Worm (Caenorhabditis elegans): ENCODE data around the gene str-125.

str-125 gene

ce11 chrV:17075900-17076299, at the start of gene str-125:
Gene str-125, minus strand, starts transcription at chrV:17076000.
- TF ChIP-seq C38D4.7 (GFP tag; optimal IDR thresholded peaks at IDR 0.05) (no peak), sdc-2 (tag; optimal IDR thresholded peaks at IDR 0.05) (no peak), sox-2 (GFP tag; IDR thresholded peaks at IDR 0.05) (no peak), zip-5 (tag; optimal IDR thresholded peaks at IDR 0.05) (no peak), pag-3 (tag; optimal IDR thresholded peaks at IDR 0.05; ENCODE audit: borderline replicate concordance) (no peak), pat-9 (tag; optimal IDR thresholded peaks at IDR 0.05) (no peak), ceh-24 (tag; optimal IDR thresholded peaks at IDR 0.05) (no peak), dve-1 (tag; optimal IDR thresholded peaks at IDR 0.05) (no peak), lin-11 (tag; optimal IDR thresholded peaks at IDR 0.05) (no peak), tbx-2 (tag; optimal IDR thresholded peaks at IDR 0.05) (no peak), nhr-232 (tag; optimal IDR thresholded peaks at IDR 0.05) (no peak), pax-1 (tag; optimal IDR thresholded peaks at IDR 0.05) (no peak), unc-86 (tag; optimal IDR thresholded peaks at IDR 0.05) (no peak), eyg-1 (tag; optimal IDR thresholded peaks at IDR 0.05) (no peak)

DNA sequence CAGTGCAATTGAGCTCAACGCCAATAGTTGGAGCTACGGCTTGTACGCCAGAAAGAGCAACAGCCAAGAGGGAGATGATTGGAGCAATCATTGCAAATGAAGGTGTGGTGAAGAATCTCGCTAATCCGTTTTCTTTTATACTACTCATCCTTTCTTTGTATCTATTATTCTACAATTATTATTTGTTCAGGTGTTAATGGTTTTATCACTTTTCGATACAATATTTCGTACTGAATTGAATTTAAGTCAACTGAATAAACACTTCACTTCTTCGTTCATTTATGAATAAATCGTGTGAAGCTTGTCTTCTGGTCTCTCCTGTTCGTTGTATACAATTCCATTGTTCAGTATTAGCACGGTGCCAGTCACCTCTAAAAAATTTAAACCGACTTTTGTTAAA, 32.5 kb upstream of the str-125 start, which contains the start of gene ZK218.11:
Gene ZK218.11 (minus strand): TSS at position 101 of the 400 bp plus-strand sequence.
- TF ChIP-seq dmd-4 (tag; optimal IDR thresholded peaks at IDR 0.05; ENCODE audit: borderline replicate concordance) (no peak), ceh-24 (tag; optimal IDR thresholded peaks at IDR 0.05) (no peak), C08G9.2 (tag; optimal IDR thresholded peaks at IDR 0.05) (no peak), nfya-1 (tag; optimal IDR thresholded peaks at IDR 0.05) (no peak), syd-9 (tag; optimal IDR thresholded peaks at IDR 0.05) (no peak), hlh-30 (tag; optimal IDR thresholded peaks at IDR 0.05; ENCODE audit: insufficient read depth) (no peak), ama-1 (optimal IDR thresholded peaks at IDR 0.05) (no peak), lim-6 (tag; optimal IDR thresholded peaks at IDR 0.05) (no peak), sdc-2 (tag; optimal IDR thresholded peaks at IDR 0.05) (no peak), ceh-31 (tag; optimal IDR thresholded peaks at IDR 0.05) (no peak), npax-4 (tag; optimal IDR thresholded peaks at IDR 0.05) (no peak), T23F11.4 (GFP tag; optimal IDR thresholded peaks at IDR 0.05) (no peak), unc-55 (GFP tag; optimal IDR thresholded peaks at IDR 0.05) (no peak), ceh-14 (tag; optimal IDR thresholded peaks at IDR 0.05) (no peak), hlh-6 (tag; optimal IDR thresholded peaks at IDR 0.05) (no peak), pros-1 (tag; optimal IDR thresholded peaks at IDR 0.05) (no peak)

DNA sequence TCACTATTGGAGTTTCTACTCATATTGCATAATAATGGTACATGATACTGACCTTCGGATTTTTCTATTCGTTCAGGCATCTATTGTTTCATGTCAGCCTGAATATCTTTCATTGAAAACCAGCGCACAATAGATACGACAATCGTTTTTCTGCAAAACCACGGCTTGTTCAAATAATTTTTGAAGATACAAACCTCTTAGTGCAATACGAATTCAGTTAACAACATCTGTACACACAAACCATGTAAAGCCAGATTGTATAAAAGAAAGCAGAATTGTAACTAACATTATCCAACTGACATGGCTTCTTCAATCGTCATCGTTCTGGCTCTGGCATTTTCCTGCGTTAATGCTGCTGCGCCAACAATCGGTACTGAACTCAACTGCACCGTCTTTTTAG, 29.7 kb upstream of the str-125 start, which contains the start of gene ZK218.7:
Gene ZK218.7 (plus strand): TSS at position 301 of the 400 bp plus-strand sequence.
- TF ChIP-seq hlh-30 (tag; optimal IDR thresholded peaks at IDR 0.05; ENCODE audit: insufficient read depth): no peak
- TF ChIP-seq dmd-4 (tag; optimal IDR thresholded peaks at IDR 0.05; ENCODE audit: borderline replicate concordance): no peak
- no peak for TF ChIP-seq unc-86 (tag; optimal IDR thresholded peaks at IDR 0.05)
- no peak for TF ChIP-seq ets-4 (tag; optimal IDR thresholded peaks at IDR 0.05)
- no peak for TF ChIP-seq madf-2 (tag; optimal IDR thresholded peaks at IDR 0.05)
- TF ChIP-seq Y22D7AL.16 (tag; optimal IDR thresholded peaks at IDR 0.05): no peak
- TF ChIP-seq hlh-13 (GFP tag; optimal IDR thresholded peaks at IDR 0.05): no peak
- no peak for TF ChIP-seq rnt-1 (tag; optimal IDR thresholded peaks at IDR 0.05)
- TF ChIP-seq nhr-232 (tag; optimal IDR thresholded peaks at IDR 0.05): no peak
- TF ChIP-seq pat-9 (tag; optimal IDR thresholded peaks at IDR 0.05): no peak
- no peak for TF ChIP-seq pha-2 (tag; optimal IDR thresholded peaks at IDR 0.05)

ce11 chrV:17104527-17104926, 28.7 kb upstream of the str-125 start, which contains the start of gene nhr-248:
Gene nhr-248, minus strand, starts transcription at chrV:17104627.
- TF ChIP-seq ceh-2 (tag; optimal IDR thresholded peaks at IDR 0.05) (no peak), ceh-24 (tag; optimal IDR thresholded peaks at IDR 0.05) (no peak), ceh-48 (tag; optimal IDR thresholded peaks at IDR 0.05) (no peak), pqm-1 (tag; optimal IDR thresholded peaks at IDR 0.05) (no peak), nfya-1 (tag; optimal IDR thresholded peaks at IDR 0.05) (no peak), hlh-15 (tag; optimal IDR thresholded peaks at IDR 0.05) (no peak), hlh-13 (GFP tag; optimal IDR thresholded peaks at IDR 0.05) (no peak), Y22D7AL.16 (tag; optimal IDR thresholded peaks at IDR 0.05) (no peak), ama-1 (optimal IDR thresholded peaks at IDR 0.05) (no peak), ttx-3 (tag; optimal IDR thresholded peaks at IDR 0.05) (no peak), pat-9 (tag; optimal IDR thresholded peaks at IDR 0.05) (no peak), dve-1 (tag; optimal IDR thresholded peaks at IDR 0.05) (no peak), ztf-16 (tag; optimal IDR thresholded peaks at IDR 0.05) (no peak), ceh-31 (tag; optimal IDR thresholded peaks at IDR 0.05) (no peak), unc-86 (tag; optimal IDR thresholded peaks at IDR 0.05) (no peak), unc-42 (tag; optimal IDR thresholded peaks at IDR 0.05) (no peak)

Data from whole organism, late embryonic.